Fruit fly (Drosophila melanogaster) Kc167 (cell line): ENCODE data around the gene Inx7.

ENCODE experiments used
- Myc ChIP-seq: fragments of >200 bp; optimal IDR thresholded peaks from 2 replicates; lab custom pipeline; 2017; ENCODE audit warnings: missing external identifiers
- Sin3A ChIP-seq: fragments of >200 bp; optimal IDR thresholded peaks from 2 replicates; lab custom pipeline; 2018; ENCODE audit warnings: missing external identifiers
- h ChIP-seq: fragments of >200 bp; optimal IDR thresholded peaks from 3 replicates; lab custom pipeline; 2018; ENCODE audit warnings: missing external identifiers
- insv ChIP-seq: fragments of >200 bp; optimal IDR thresholded peaks from 3 replicates; lab custom pipeline; 2018; ENCODE audit warnings: missing external identifiers
- psq ChIP-seq: fragments of >200 bp; optimal IDR thresholded peaks from 2 replicates; lab custom pipeline; 2017; ENCODE audit warnings: missing external identifiers
- ttk ChIP-seq: sonication (Bioruptor generic); optimal IDR thresholded peaks from 2 replicates; lab custom pipeline; 2017; ENCODE audit warnings: missing external identifiers

Gene Inx7

DNA sequence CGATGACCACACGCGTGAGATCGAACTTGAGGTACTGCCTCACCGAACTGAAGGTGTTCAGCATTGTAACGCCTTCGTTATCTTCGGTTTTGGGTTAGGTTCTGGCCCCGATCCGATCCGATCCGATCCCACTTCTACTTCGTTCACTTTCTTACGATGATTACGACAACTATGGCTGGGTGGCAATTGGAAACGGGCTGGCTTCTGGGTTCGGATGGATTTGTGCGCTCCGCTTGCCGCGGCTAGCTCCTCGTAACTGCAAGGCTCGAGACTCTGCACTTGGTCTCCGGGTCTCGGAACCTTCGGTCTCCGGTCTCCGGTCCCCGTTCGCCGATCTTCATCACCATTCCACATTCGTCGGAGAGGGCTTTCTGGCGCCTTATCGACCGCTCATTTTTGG is at the start of gene Inx7:
TSS of gene Inx7 (minus strand) at position 263 of the 400 bp plus-strand sequence.
- TF ChIP-seq h (lab: Kevin White, UChicago) (no peak), insv (lab: Kevin White, UChicago) (no peak), ttk (lab: Kevin White, UChicago) (no peak), Sin3A (no peak)

- TF ChIP-seq ttk (lab: Kevin White, UChicago) (no peak), Sin3A (no peak), psq (lab: Kevin White, UChicago) (no peak), h (lab: Kevin White, UChicago) (no peak)
Measured at dm6 chrX:7040205-7040866, 46.9 kb upstream of the Inx7 start, which contains the start of gene CG14427. TSS of gene CG14427 (plus strand) at chrX:7040603.

- TF ChIP-seq h (lab: Kevin White, UChicago) (no peak), psq (lab: Kevin White, UChicago) (no peak), insv (lab: Kevin White, UChicago) (no peak), Myc (lab: Kevin White, UChicago) (no peak), Sin3A (no peak), ttk (lab: Kevin White, UChicago) (no peak)
Measured at dm6 chrX:7037061-7037460, 43.6 kb upstream of the Inx7 start.

- TF ChIP-seq insv (lab: Kevin White, UChicago) (no peak), Sin3A (no peak), h (lab: Kevin White, UChicago) (no peak), ttk (lab: Kevin White, UChicago) (no peak), Myc (lab: Kevin White, UChicago) (no peak), psq (lab: Kevin White, UChicago) (no peak)
Measured at dm6 chrX:7034892-7035291, 41.5 kb upstream of the Inx7 start.

- TF ChIP-seq Myc (lab: Kevin White, UChicago) (no peak), psq (lab: Kevin White, UChicago) (no peak), insv (lab: Kevin White, UChicago) (no peak), Sin3A (no peak), h (lab: Kevin White, UChicago) (no peak), ttk (lab: Kevin White, UChicago) (no peak)
Measured at dm6 chrX:7014931-7015428, 21.6 kb upstream of the Inx7 start.

DNA sequence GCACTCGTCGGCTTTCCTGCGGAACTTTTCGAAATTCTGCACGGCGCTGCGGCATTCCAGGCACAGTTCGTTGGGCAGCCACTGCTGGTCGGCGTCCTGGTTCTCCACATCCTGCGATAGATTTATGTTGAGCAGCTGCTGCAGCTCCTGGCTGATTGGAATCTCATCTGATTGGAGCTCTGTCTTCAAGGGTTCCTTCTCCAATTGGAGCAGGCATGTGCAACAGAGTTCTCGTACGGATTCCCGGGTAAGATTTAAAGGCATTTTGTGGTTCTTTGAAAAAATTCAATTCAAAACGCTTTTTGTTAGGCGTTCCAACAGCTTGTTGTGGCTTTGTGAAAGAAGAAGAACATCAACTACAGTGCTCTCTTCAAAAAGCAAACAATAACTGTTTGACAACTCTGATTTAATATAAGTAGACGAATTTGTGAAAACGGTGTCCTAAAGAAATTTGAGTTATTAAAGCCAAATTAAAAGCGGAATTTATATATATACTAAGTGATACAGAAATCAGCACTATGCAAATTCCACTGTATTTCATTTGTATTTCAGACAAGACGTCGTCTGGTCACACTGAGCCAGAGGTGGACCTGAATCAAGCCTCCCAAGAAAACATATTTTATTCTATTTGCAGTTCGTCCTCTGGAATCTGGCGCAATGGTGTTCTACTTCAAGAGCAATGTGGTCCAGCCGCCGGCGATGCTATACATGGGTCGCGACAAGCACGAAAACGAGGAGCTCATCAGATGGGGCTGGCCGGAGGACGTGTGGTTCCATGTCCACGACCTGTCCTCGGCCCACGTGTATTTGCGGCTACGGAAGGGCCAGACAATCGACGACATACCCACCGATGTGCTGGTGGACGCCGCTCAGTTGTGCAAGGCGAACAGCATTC is 20.2 kb upstream of the Inx7 start, which contains the start of the genes CG3032 and CG4593:
TSS of gene CG3032 (minus strand) at position 562 of the 895 bp plus-strand sequence.
TSS of gene CG4593 (plus strand) at position 568 of the 895 bp plus-strand sequence.
- no peak for TF ChIP-seq h (lab: Kevin White, UChicago)
- no peak for TF ChIP-seq ttk (lab: Kevin White, UChicago)
- TF ChIP-seq Sin3A: no peak
- TF ChIP-seq Myc (lab: Kevin White, UChicago): no peak
- TF ChIP-seq insv (lab: Kevin White, UChicago): no peak
- TF ChIP-seq psq (lab: Kevin White, UChicago): no peak

DNA sequence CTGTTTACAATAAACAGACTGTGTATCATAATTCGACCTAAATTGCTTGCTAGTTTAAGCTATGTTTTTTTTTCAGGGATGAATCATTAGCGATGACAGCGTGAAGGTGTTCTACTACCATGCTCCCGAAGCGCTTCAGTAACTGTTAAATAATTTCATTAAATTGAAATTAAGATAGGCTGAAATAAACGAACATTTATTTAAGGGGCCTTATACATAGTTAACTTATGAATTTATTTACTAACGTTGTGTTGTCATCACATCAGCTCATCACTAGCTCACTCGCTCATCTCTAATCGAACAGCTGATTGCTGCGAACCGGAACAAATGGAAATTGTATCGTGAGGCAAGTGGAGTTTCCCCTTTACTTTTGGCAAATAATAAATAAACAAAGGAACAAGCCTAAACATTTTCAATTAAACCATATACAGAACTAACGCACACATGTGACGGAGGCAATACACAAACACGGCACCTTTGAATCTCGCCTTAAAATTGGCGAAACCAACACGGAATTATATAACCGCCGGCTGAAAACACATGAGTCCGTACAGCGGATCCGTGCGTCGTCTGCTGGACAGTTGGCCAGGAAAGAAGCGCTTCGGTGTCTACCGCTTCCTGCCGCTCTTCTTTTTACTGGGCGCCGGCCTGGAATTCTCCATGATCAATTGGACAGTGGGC is 17.8 kb upstream of the Inx7 start, which contains the start of the genes cm, sloth1 and sloth2:
TSS of gene cm (minus strand) at position 83 of the 681 bp plus-strand sequence.
TSS of gene sloth1 (plus strand) at position 295 of the 681 bp plus-strand sequence.
TSS of gene sloth2 (plus strand) at position 295 of the 681 bp plus-strand sequence.
- TF ChIP-seq psq (lab: Kevin White, UChicago): no peak
- TF ChIP-seq Myc (lab: Kevin White, UChicago): no peak
- TF ChIP-seq ttk (lab: Kevin White, UChicago): no peak
- no peak for TF ChIP-seq insv (lab: Kevin White, UChicago)
- no peak for TF ChIP-seq h (lab: Kevin White, UChicago)
- TF ChIP-seq Sin3A: no peak

DNA sequence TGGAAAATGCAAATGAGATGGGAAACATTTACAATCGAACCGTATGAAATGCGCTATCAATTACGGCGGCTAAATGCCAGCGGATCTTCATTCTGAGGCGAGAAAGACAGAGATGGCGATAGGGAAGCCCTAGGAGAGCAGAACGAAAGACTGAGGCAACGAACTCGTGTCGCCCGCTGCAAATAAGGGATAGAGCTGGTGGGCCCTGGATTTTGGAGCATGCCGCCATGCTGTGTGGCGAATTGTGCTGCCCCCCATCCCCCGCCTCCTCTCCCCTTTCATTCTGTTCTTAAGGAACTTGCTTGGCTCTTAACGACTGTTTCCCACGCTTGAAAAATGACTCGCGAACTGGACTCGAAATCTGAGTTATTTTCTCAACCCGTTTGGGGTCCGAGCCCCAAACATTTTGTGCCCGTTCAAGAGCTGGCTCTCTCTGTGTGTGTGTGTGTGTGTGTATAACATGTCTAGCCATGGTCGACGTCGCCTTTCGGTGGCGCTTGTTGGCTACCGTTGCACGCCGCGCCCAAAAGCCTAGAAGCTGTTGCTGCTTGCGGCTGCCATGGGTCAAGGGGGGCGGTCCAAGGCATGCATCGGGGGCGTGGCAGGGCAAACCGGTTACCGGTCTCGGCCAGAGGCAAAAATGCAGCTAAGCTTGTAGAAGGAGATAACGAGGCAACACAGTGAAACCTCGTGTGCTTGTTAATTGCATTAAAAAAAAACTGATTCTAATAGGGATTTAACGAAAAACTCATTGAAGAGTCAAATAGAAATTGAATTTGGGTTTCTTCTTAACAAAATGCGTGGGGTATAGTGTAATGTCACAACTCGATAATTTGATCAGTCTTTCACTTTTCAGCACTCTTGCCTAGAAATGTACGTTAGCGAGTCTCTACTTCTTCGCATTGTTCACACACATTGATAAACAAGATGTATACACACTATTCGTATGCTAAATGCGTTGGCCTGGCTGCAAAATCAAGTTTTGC is 15.0 kb upstream of the Inx7 start:
- TF ChIP-seq Sin3A: no peak
- TF ChIP-seq Myc (lab: Kevin White, UChicago): no peak

DNA sequence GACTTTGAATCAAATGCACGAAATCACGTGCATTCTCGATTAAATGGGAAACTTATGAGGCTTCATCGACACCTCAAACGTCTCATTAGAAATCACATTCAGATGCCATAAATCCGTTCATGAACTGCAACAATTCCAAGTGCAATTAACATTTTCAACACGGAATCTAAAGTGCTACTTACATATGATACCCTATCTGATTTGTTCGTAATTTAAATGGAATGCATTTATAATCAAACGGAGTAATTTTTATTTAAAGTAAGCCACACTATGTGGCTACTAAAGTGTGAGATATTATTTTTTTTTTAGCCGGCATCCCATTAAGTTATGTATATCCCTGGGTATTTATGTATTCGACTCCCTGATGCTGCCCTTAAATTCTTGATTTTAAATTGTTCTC is 14.3 kb upstream of the Inx7 start:
- no peak for TF ChIP-seq Myc (lab: Kevin White, UChicago)
- TF ChIP-seq h (lab: Kevin White, UChicago): no peak
- TF ChIP-seq insv (lab: Kevin White, UChicago): no peak
- TF ChIP-seq ttk (lab: Kevin White, UChicago): no peak
- no peak for TF ChIP-seq psq (lab: Kevin White, UChicago)

DNA sequence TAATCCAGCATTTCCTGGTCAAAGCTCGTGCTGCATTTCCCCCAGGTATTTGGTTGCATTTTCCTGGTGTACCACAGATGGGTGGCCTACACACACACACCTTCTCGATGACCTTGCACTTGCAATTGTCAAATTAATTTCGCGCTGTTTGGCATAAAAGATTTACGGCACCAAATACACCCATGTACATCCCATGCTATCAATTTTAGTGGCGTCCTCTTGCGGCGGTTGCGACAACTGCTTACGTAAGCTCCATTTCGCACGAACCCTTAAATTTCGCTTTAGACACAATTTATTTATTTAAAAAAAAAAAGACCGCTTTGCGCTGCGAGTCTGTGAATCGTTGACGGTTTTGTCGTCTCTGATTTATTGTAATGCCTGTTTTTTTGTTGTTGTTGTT is 12.0 kb upstream of the Inx7 start:
- TF ChIP-seq Myc (lab: Kevin White, UChicago) (no peak), insv (lab: Kevin White, UChicago) (no peak), ttk (lab: Kevin White, UChicago) (no peak), h (lab: Kevin White, UChicago) (no peak), psq (lab: Kevin White, UChicago) (no peak), Sin3A (no peak)
